Worm (Caenorhabditis elegans): ENCODE measurements around the gene gap-1.

DNA sequence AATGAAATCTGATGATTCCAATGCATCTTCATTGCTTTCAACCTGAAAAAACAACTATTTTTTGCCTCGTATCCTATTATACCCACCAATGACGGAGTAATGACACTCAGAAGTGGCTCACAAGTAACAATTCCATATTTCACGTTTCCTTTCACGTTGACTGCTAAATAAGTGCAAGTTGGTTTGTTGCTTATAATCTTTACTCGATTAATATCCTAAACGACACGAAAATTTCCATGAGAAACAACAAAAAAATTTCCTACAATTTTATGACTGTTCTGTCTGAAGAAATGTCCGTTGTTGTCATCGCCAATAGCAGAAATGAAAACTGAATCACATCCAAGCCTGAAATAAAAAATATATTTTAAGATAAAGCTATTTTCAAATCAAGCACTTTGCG, 5.1 kb downstream of the gap-1 start:
- TF ChIP-seq elt-3 (tag; optimal IDR thresholded peaks at IDR 0.05) (no peak), irx-1 (tag; optimal IDR thresholded peaks at IDR 0.05) (no peak)
